Worm (Caenorhabditis elegans): ENCODE results near the gene rocf-1.

Gene rocf-1

ce11 chrV:15505068-15505467 lies 40.8 kb upstream of the rocf-1 start (continued):
- TF ChIP-seq nhr-77 (tag; optimal IDR thresholded peaks at IDR 0.05) (peak; percentile 49), ztf-11 (tag; optimal IDR thresholded peaks at IDR 0.05) (peak in 1 of 2 experiments; percentile 4), xbp-1 (tag; optimal IDR thresholded peaks at IDR 0.05) (peak; percentile 1), fkh-10 (GFP tag; optimal IDR thresholded peaks at IDR 0.05) (no peak), ces-1 (GFP tag; optimal IDR thresholded peaks at IDR 0.05) (no peak), ets-5 (GFP tag; IDR thresholded peaks at IDR 0.05) (no peak), lin-35 (GFP tag; optimal IDR thresholded peaks at IDR 0.05) (peak; percentile 28 to 65), skn-1 (tag; optimal IDR thresholded peaks at IDR 0.05) (peak; percentile 41), rnt-1 (tag; optimal IDR thresholded peaks at IDR 0.05) (peak; percentile 73), nhr-19 (GFP tag; conservative IDR thresholded peaks at IDR 0.05) (peak; percentile 57), dpl-1 (GFP tag; optimal IDR thresholded peaks at IDR 0.05) (peak in 1 of 3 experiments; percentile 26), sup-37 (GFP tag; optimal IDR thresholded peaks at IDR 0.05) (peak; percentile 11), vab-15 (tag; optimal IDR thresholded peaks at IDR 0.05) (no peak), unc-62 (GFP tag; optimal IDR thresholded peaks at IDR 0.05) (no peak), nhr-90 (tag; optimal IDR thresholded peaks at IDR 0.05; ENCODE audit: poor library complexity) (peak; percentile 56)

ce11 chrV:15503603-15504002 lies 39.3 kb upstream of the rocf-1 start:
- no peak for TF ChIP-seq efl-1 (optimal IDR thresholded peaks at IDR 0.05)
- peak in 1 of 2 experiments; percentile 79 for TF ChIP-seq efl-1 (GFP tag; optimal IDR thresholded peaks at IDR 0.05 in 1 of 2)
- TF ChIP-seq nhr-19 (GFP tag; conservative IDR thresholded peaks at IDR 0.05) = no peak

- peak in 1 of 2 experiments; percentile 11 for TF ChIP-seq efl-1 (optimal IDR thresholded peaks at IDR 0.05)
- TF ChIP-seq efl-1 (GFP tag; optimal IDR thresholded peaks at IDR 0.05 in 1 of 2) = peak in 1 of 2 experiments; percentile 77
- TF ChIP-seq lin-14 (GFP tag; optimal IDR thresholded peaks at IDR 0.05) = peak; percentile 2
- TF ChIP-seq elt-2 (tag; optimal IDR thresholded peaks at IDR 0.05) = peak; percentile 7
- TF ChIP-seq nhr-84 (tag; optimal IDR thresholded peaks at IDR 0.05) = no peak
Measured at ce11 chrV:15499099-15499498, 34.8 kb upstream of the rocf-1 start.

- TF ChIP-seq unc-98 (GFP tag; IDR thresholded peaks at IDR 0.05) = no peak
- TF ChIP-seq nhr-77 (tag; optimal IDR thresholded peaks at IDR 0.05) = no peak
- TF ChIP-seq F16B12.6 (tag; optimal IDR thresholded peaks at IDR 0.05) = no peak
- no peak for TF ChIP-seq hpl-2 (GFP tag; optimal IDR thresholded peaks at IDR 0.05)
- TF ChIP-seq sptf-1 (tag; optimal IDR thresholded peaks at IDR 0.05) = no peak
- no peak for TF ChIP-seq ztf-11 (tag; optimal IDR thresholded peaks at IDR 0.05)
- no peak for TF ChIP-seq ama-1 (optimal IDR thresholded peaks at IDR 0.05)
- TF ChIP-seq lin-13 (GFP tag; optimal IDR thresholded peaks at IDR 0.05) = no peak
- TF ChIP-seq mep-1 (tag; optimal IDR thresholded peaks at IDR 0.05) = no peak
- no peak for TF ChIP-seq elt-3 (tag; optimal IDR thresholded peaks at IDR 0.05)
- TF ChIP-seq alr-1 (tag; optimal IDR thresholded peaks at IDR 0.05; ENCODE audit: borderline replicate concordance) = no peak
Measured at ce11 chrV:15498434-15498833, 34.1 kb upstream of the rocf-1 start, which contains the start of gene C06B8.7. C06B8.7 (plus strand) TSS chrV:15498734.

ce11 chrV:15497731-15498130 lies 33.4 kb upstream of the rocf-1 start:
- TF ChIP-seq C04F5.9 (tag; optimal IDR thresholded peaks at IDR 0.05) = no peak
- peak; percentile 88 for TF ChIP-seq elt-2 (tag; optimal IDR thresholded peaks at IDR 0.05)
- TF ChIP-seq lin-14 (GFP tag; optimal IDR thresholded peaks at IDR 0.05) = peak; percentile 68
- peak; percentile 3 for TF ChIP-seq fos-1 (tag; optimal IDR thresholded peaks at IDR 0.05)
- TF ChIP-seq tbx-2 (tag; optimal IDR thresholded peaks at IDR 0.05) = peak; percentile 19
- TF ChIP-seq lin-35 (GFP tag; optimal IDR thresholded peaks at IDR 0.05) = peak in 1 of 2 experiments; percentile 49
- TF ChIP-seq lin-39 (tag; optimal IDR thresholded peaks at IDR 0.05) = no peak
- TF ChIP-seq swsn-7 (tag; optimal IDR thresholded peaks at IDR 0.05) = peak; percentile 30
- TF ChIP-seq nhr-77 (tag; optimal IDR thresholded peaks at IDR 0.05) = peak; percentile 21
- no peak for TF ChIP-seq mep-1 (tag; optimal IDR thresholded peaks at IDR 0.05)
- TF ChIP-seq nhr-90 (tag; optimal IDR thresholded peaks at IDR 0.05; ENCODE audit: poor library complexity) = peak; percentile 48
- peak; percentile 20 to 48 for TF ChIP-seq efl-1 (optimal IDR thresholded peaks at IDR 0.05)
- TF ChIP-seq efl-1 (GFP tag; optimal IDR thresholded peaks at IDR 0.05 in 1 of 2) = no peak
- peak; percentile 19 for TF ChIP-seq nhr-20 (tag; optimal IDR thresholded peaks at IDR 0.05)
- peak; percentile 82 for TF ChIP-seq jun-1 (tag; optimal IDR thresholded peaks at IDR 0.05)
- peak in 1 of 2 experiments; percentile 18 for TF ChIP-seq mdl-1 (tag; optimal IDR thresholded peaks at IDR 0.05)
